Worm (Caenorhabditis elegans) whole organism, young adult: ENCODE data around the gene C15C8.7.

Source experiments
- B0261.1 ChIP-seq: sonication (generic microtip); optimal IDR thresholded peaks from 2 replicates; lab custom pipeline; 2016; ENCODE audit warnings: mild to moderate bottlenecking, missing genetic modification characterization, moderate library complexity, missing compliant biosample characterization
- B0336.3 ChIP-seq: fragments of 200-800 bp; sonication (Bioruptor generic); IDR thresholded peaks from 2 replicates; pipeline ENCODE4 v1.3.6; 2022; ENCODE audit warnings: missing genetic modification characterization, missing compliant biosample characterization
- D2030.7 ChIP-seq: fragments of 200-800 bp; sonication (Bioruptor generic); IDR thresholded peaks from 2 replicates; pipeline ENCODE4 v1.3.6; 2022; ENCODE audit warnings: missing genetic modification reagents, missing genetic modification characterization, missing compliant biosample characterization
- F10E7.11 ChIP-seq: sonication (generic microtip); optimal IDR thresholded peaks from 2 replicates; lab custom pipeline; 2017; ENCODE audit warnings: mild to moderate bottlenecking, missing genetic modification characterization, moderate library complexity, missing compliant biosample characterization
- F23B12.7 ChIP-seq: sonication (generic microtip); optimal IDR thresholded peaks from 2 replicates; lab custom pipeline; 2017; ENCODE audit warnings: missing genetic modification characterization, mild to moderate bottlenecking, missing compliant biosample characterization, antibody characterized with exemption, moderate library complexity; ENCODE audit not compliant: insufficient read depth
- F37B4.10 ChIP-seq: fragments of 200-800 bp; sonication (Bioruptor generic); IDR thresholded peaks from 2 replicates; pipeline ENCODE4 v1.3.6; 2022; ENCODE audit warnings: missing genetic modification characterization, missing compliant biosample characterization
- F52B5.7 ChIP-seq: sonication (generic microtip); optimal IDR thresholded peaks from 2 replicates; lab custom pipeline; 2016; ENCODE audit warnings: mild to moderate bottlenecking, missing genetic modification characterization, missing compliant biosample characterization
- K11D2.4 ChIP-seq: fragments of 200-800 bp; sonication (Bioruptor generic); IDR thresholded peaks from 2 replicates; pipeline ENCODE4 v1.3.6; 2022; ENCODE audit warnings: missing genetic modification reagents, missing genetic modification characterization, missing compliant biosample characterization
- Y53F4B.3 ChIP-seq: fragments of 200-800 bp; sonication (Bioruptor generic); IDR thresholded peaks from 2 replicates; pipeline ENCODE4 v1.3.6; 2022; ENCODE audit warnings: missing genetic modification reagents, missing genetic modification characterization, missing compliant biosample characterization
- Y53G8AR.9 ChIP-seq: fragments of 200-800 bp; sonication (Bioruptor generic); conservative IDR thresholded peaks from 2 replicates; pipeline ENCODE4 v1.3.6; 2022; ENCODE audit warnings: missing genetic modification reagents, missing genetic modification characterization, missing compliant biosample characterization
- aptf-3 ChIP-seq: fragments of 200-800 bp; sonication (Bioruptor generic); IDR thresholded peaks from 2 replicates; pipeline ENCODE4 v1.3.6; 2022; ENCODE audit warnings: missing genetic modification characterization, missing compliant biosample characterization
- attf-5 ChIP-seq: fragments of 200-800 bp; sonication (Bioruptor generic); optimal IDR thresholded peaks from 2 replicates; lab custom pipeline; 2018; ENCODE audit warnings: mild to moderate bottlenecking, missing genetic modification characterization, missing compliant biosample characterization
- attf-6 ChIP-seq: fragments of 200-800 bp; sonication (Bioruptor generic); IDR thresholded peaks from 2 replicates; pipeline ENCODE4 v1.3.6; 2022; ENCODE audit warnings: missing genetic modification reagents, missing genetic modification characterization, missing compliant biosample characterization
- bed-2 ChIP-seq: fragments of 200-800 bp; sonication (Bioruptor generic); IDR thresholded peaks from 2 replicates; pipeline ENCODE4 v1.3.6; 2022; ENCODE audit warnings: missing genetic modification reagents, missing genetic modification characterization, missing compliant biosample characterization
- cebp-1 ChIP-seq, 2 experiments: fragments of 200-800 bp in 1 of 2; sonication (Bioruptor generic) in 1 of 2; sonication (generic microtip) in 1 of 2; IDR thresholded peaks in 1 of 2; optimal IDR thresholded peaks in 1 of 2; 2 replicates each; pipeline versions ENCODE4 v1.3.6 to Lab custom; 2017 to 2022; ENCODE audit warnings: missing compliant biosample characterization in 2 of 2, missing genetic modification characterization in 2 of 2, mild to moderate bottlenecking in 1 of 2, missing genetic modification reagents in 1 of 2, moderate library complexity in 1 of 2
- ceh-100 ChIP-seq: fragments of 200-800 bp; sonication (Bioruptor generic); IDR thresholded peaks from 2 replicates; pipeline ENCODE4 v1.3.6; 2022; ENCODE audit warnings: missing genetic modification reagents, missing genetic modification characterization, missing compliant biosample characterization
- ceh-58 ChIP-seq: fragments of 200-800 bp; sonication (Bioruptor generic); IDR thresholded peaks from 2 replicates; pipeline ENCODE4 v1.3.6; 2022; ENCODE audit warnings: missing genetic modification characterization, missing compliant biosample characterization
- chd-7 ChIP-seq: sonication (generic microtip); optimal IDR thresholded peaks from 2 replicates; lab custom pipeline; 2016; ENCODE audit warnings: mild to moderate bottlenecking, missing genetic modification characterization, moderate library complexity, missing compliant biosample characterization
- efl-1 ChIP-seq: fragments of 150-350 bp; optimal IDR thresholded peaks from 2 replicates; lab custom pipeline; 2014; ENCODE audit warnings: missing biosample characterization, missing genetic modification reagents, missing genetic modification characterization
- egl-44 ChIP-seq: fragments of 200-800 bp; sonication (Bioruptor generic); IDR thresholded peaks from 2 replicates; pipeline ENCODE4 v1.3.6; 2022; ENCODE audit warnings: missing genetic modification reagents, missing genetic modification characterization, missing compliant biosample characterization
- hlh-26 ChIP-seq: fragments of 200-800 bp; sonication (Bioruptor generic); conservative IDR thresholded peaks from 2 replicates; pipeline ENCODE4 v1.3.6; 2022; ENCODE audit warnings: missing genetic modification reagents, missing genetic modification characterization, missing compliant biosample characterization
- hmg-1.2 ChIP-seq: fragments of 200-800 bp; sonication (Bioruptor generic); IDR thresholded peaks from 2 replicates; pipeline ENCODE4 v1.3.6; 2022; ENCODE audit warnings: missing genetic modification reagents, missing genetic modification characterization, missing compliant biosample characterization
- lin-35 ChIP-seq, 3 experiments: fragments of 150-350 bp in 2 of 3; sonication (generic microtip) in 1 of 3; optimal IDR thresholded peaks; 2 replicates each; lab custom pipeline; 2014 to 2018; ENCODE audit warnings: missing biosample characterization in 3 of 3, missing genetic modification characterization in 3 of 3, missing genetic modification reagents in 3 of 3
- madf-6 ChIP-seq: fragments of 200-800 bp; sonication (Bioruptor generic); IDR thresholded peaks from 2 replicates; pipeline ENCODE4 v1.3.6; 2022; ENCODE audit warnings: missing genetic modification reagents, missing genetic modification characterization, missing compliant biosample characterization
- madf-8 ChIP-seq: fragments of 200-800 bp; sonication (Bioruptor generic); conservative IDR thresholded peaks from 2 replicates; pipeline ENCODE4 v1.3.6; 2022; ENCODE audit warnings: missing genetic modification reagents, missing genetic modification characterization, missing compliant biosample characterization
- mxl-1 ChIP-seq: sonication (generic microtip); optimal IDR thresholded peaks from 2 replicates; lab custom pipeline; 2016; ENCODE audit warnings: missing genetic modification characterization, missing compliant biosample characterization
- nfya-1 ChIP-seq: sonication (generic microtip); optimal IDR thresholded peaks from 2 replicates; lab custom pipeline; 2017; ENCODE audit warnings: antibody characterized with exemption, missing compliant biosample characterization, missing genetic modification characterization, borderline replicate concordance; ENCODE audit not compliant: insufficient read depth
- nhr-90 ChIP-seq: sonication (generic microtip); optimal IDR thresholded peaks from 2 replicates; lab custom pipeline; 2016; ENCODE audit warnings: missing genotype, mild to moderate bottlenecking, missing genetic modification characterization, missing compliant biosample characterization
- pbrm-1 ChIP-seq: fragments of 200-800 bp; sonication (Bioruptor generic); IDR thresholded peaks from 2 replicates; pipeline ENCODE4 v1.3.6; 2022; ENCODE audit warnings: missing genetic modification reagents, missing genetic modification characterization, missing compliant biosample characterization
- pha-4 ChIP-seq: fragments of 150-350 bp; sonication (generic microtip); optimal IDR thresholded peaks from 2 replicates; lab custom pipeline; 2014; ENCODE audit warnings: missing biosample characterization, missing genetic modification reagents, missing genetic modification characterization
- rpc-1 ChIP-seq, 2 experiments: fragments of 150-350 bp in 1 of 2; sonication (generic microtip) in 1 of 2; optimal IDR thresholded peaks; 2 replicates each; lab custom pipeline; 2014 to 2018; ENCODE audit warnings: missing biosample characterization in 1 of 2, missing genetic modification characterization in 1 of 2, missing genetic modification reagents in 1 of 2, missing genotype in 1 of 2
- sea-2 ChIP-seq: fragments of 200-800 bp; sonication (Bioruptor generic); IDR thresholded peaks from 2 replicates; pipeline ENCODE4 v1.3.6; 2022; ENCODE audit warnings: missing genetic modification characterization, missing compliant biosample characterization
- snpc-1.1 ChIP-seq: sonication (generic microtip); optimal IDR thresholded peaks from 2 replicates; lab custom pipeline; 2017; ENCODE audit warnings: missing genetic modification characterization, mild to moderate bottlenecking, missing compliant biosample characterization, antibody characterized with exemption, moderate library complexity, missing genotype, missing genetic modification reagents; ENCODE audit not compliant: insufficient read depth
- snpc-1.3 ChIP-seq: sonication (generic microtip); optimal IDR thresholded peaks from 2 replicates; lab custom pipeline; 2017; ENCODE audit warnings: missing genetic modification characterization, mild to moderate bottlenecking, missing compliant biosample characterization, antibody characterized with exemption, moderate library complexity, missing genotype, missing genetic modification reagents; ENCODE audit not compliant: insufficient read depth
- snpc-3.4 ChIP-seq: sonication (generic microtip); optimal IDR thresholded peaks from 2 replicates; lab custom pipeline; 2017; ENCODE audit warnings: missing genetic modification characterization, mild to moderate bottlenecking, missing compliant biosample characterization, antibody characterized with exemption, moderate library complexity, missing genotype, missing genetic modification reagents
- somi-1 ChIP-seq: fragments of 200-800 bp; sonication (Bioruptor generic); optimal IDR thresholded peaks from 2 replicates; lab custom pipeline; 2018; ENCODE audit warnings: mild to moderate bottlenecking, missing genetic modification characterization, missing compliant biosample characterization
- tbx-9 ChIP-seq: sonication (generic microtip); optimal IDR thresholded peaks from 2 replicates; lab custom pipeline; 2016; ENCODE audit warnings: borderline replicate concordance, missing genetic modification characterization, inconsistent platforms, missing compliant biosample characterization
- unc-130 ChIP-seq: sonication (generic microtip); optimal IDR thresholded peaks from 2 replicates; lab custom pipeline; 2016; ENCODE audit warnings: missing genetic modification reagents, missing genetic modification characterization, missing compliant biosample characterization
- unc-62 ChIP-seq: fragments of 150-350 bp; optimal IDR thresholded peaks from 2 replicates; lab custom pipeline; 2014; ENCODE audit warnings: missing biosample characterization, missing genetic modification reagents, missing genetic modification characterization
- ztf-28 ChIP-seq: fragments of 200-800 bp; sonication (Bioruptor generic); IDR thresholded peaks from 2 replicates; pipeline ENCODE4 v1.3.6; 2022; ENCODE audit warnings: missing genetic modification reagents, missing genetic modification characterization, missing compliant biosample characterization

C15C8.7 gene

ce11 chrV:12752407-12752806, 7.6 kb upstream of the C15C8.7 start, which contains the start of gene C15C8.8 (continued):
- TF ChIP-seq snpc-1.1 (no peak), egl-44 (GFP tag; lab: Robert Waterston, UW) (no peak), nfya-1 (tag; lab: Kevin White, UChicago) (no peak)

ce11 chrV:12751495-12752050, 6.7 kb upstream of the C15C8.7 start, which contains the start of gene C15C8.6:
Gene C15C8.6 (minus strand): TSS chrV:12751545.
- TF ChIP-seq B0261.1 (tag; lab: Kevin White, UChicago) = no peak
- no peak for TF ChIP-seq madf-6
- TF ChIP-seq attf-5 (GFP tag; lab: Kevin White, UChicago) = no peak
- no peak for TF ChIP-seq ceh-100
- TF ChIP-seq mxl-1 (tag; lab: Kevin White, UChicago) = no peak
- TF ChIP-seq snpc-1.3 = no peak
- TF ChIP-seq F52B5.7 (tag; lab: Kevin White, UChicago) = no peak
- TF ChIP-seq sea-2 (GFP tag; lab: Robert Waterston, UW) = no peak
- no peak for TF ChIP-seq pbrm-1 (GFP tag; lab: Robert Waterston, UW)
- no peak for TF ChIP-seq nfya-1 (tag; lab: Kevin White, UChicago)
- no peak for TF ChIP-seq attf-6 (GFP tag; lab: Robert Waterston, UW)
- TF ChIP-seq tbx-9 (tag; lab: Kevin White, UChicago) = no peak
- TF ChIP-seq cebp-1 (GFP tag; IDR thresholded peaks at IDR 0.05; lab: Robert Waterston, UW) = no peak
- no peak for TF ChIP-seq cebp-1 (tag; optimal IDR thresholded peaks at IDR 0.05; lab: Kevin White, UChicago)

- TF ChIP-seq F10E7.11 (no peak), efl-1 (GFP tag; lab: Kevin White, UChicago) (no peak), ceh-58 (GFP tag; lab: Robert Waterston, UW) (no peak), somi-1 (GFP tag; lab: Kevin White, UChicago) (no peak), lin-35 (GFP tag; optimal IDR thresholded peaks at IDR 0.05; lab: Kevin White, UChicago) (no peak), rpc-1 (optimal IDR thresholded peaks at IDR 0.05; lab: Kevin White, UChicago) (no peak), rpc-1 (tag; optimal IDR thresholded peaks at IDR 0.05; lab: Kevin White, UChicago) (no peak), F37B4.10 (GFP tag; lab: Robert Waterston, UW) (no peak), snpc-3.4 (tag; lab: Kevin White, UChicago) (no peak)
- TF ChIP-seq, all 124 proteins: peak for 0
Observed at ce11 chrV:12749558-12749957, 4.7 kb upstream of the C15C8.7 start.

ce11 chrV:12747856-12748255, 3.0 kb upstream of the C15C8.7 start, which contains the start of gene C15C8.5:
Gene C15C8.5 (plus strand): TSS chrV:12748007.
- TF ChIP-seq Y53F4B.3 (GFP tag; lab: Robert Waterston, UW) = no peak
- TF ChIP-seq hlh-26 = no peak
- TF ChIP-seq unc-62 = no peak
- no peak for TF ChIP-seq nhr-90 (tag; lab: Kevin White, UChicago)
- TF ChIP-seq ztf-28 (GFP tag; lab: Robert Waterston, UW) = no peak
- no peak for TF ChIP-seq F23B12.7 (tag; lab: Kevin White, UChicago)
- TF ChIP-seq, all 124 proteins: peak for 0

ce11 chrV:12747431-12747830, 2.6 kb upstream of the C15C8.7 start, which contains the start of gene C15C8.4:
Gene C15C8.4 (minus strand): TSS chrV:12747463.
- TF ChIP-seq mxl-1 (tag; lab: Kevin White, UChicago) = no peak
- no peak for TF ChIP-seq rpc-1 (optimal IDR thresholded peaks at IDR 0.05; lab: Kevin White, UChicago)
- TF ChIP-seq rpc-1 (tag; optimal IDR thresholded peaks at IDR 0.05; lab: Kevin White, UChicago) = no peak
- no peak for TF ChIP-seq B0336.3 (GFP tag; lab: Robert Waterston, UW)
- TF ChIP-seq somi-1 (GFP tag; lab: Kevin White, UChicago) = no peak
- no peak for TF ChIP-seq K11D2.4 (GFP tag; lab: Robert Waterston, UW)
- no peak for TF ChIP-seq Y53G8AR.9
- no peak for TF ChIP-seq hmg-1.2 (GFP tag; lab: Robert Waterston, UW)
- no peak for TF ChIP-seq pha-4 (tag; lab: Kevin White, UChicago)
- TF ChIP-seq aptf-3 (GFP tag; lab: Robert Waterston, UW) = no peak
- no peak for TF ChIP-seq madf-8
- TF ChIP-seq unc-130 = no peak
- no peak for TF ChIP-seq nfya-1 (tag; lab: Kevin White, UChicago)
- TF ChIP-seq D2030.7 (GFP tag; lab: Robert Waterston, UW) = no peak
- TF ChIP-seq tbx-9 (tag; lab: Kevin White, UChicago) = no peak
- no peak for TF ChIP-seq bed-2 (GFP tag; lab: Robert Waterston, UW)
- no peak for TF ChIP-seq chd-7 (tag; lab: Kevin White, UChicago)
